Worm (Caenorhabditis elegans): ENCODE measurements around the gene sysm-1.
A peak's percentile ranks its signal among the peaks of the same experiment; 100 is the strongest.

sysm-1 gene

DNA sequence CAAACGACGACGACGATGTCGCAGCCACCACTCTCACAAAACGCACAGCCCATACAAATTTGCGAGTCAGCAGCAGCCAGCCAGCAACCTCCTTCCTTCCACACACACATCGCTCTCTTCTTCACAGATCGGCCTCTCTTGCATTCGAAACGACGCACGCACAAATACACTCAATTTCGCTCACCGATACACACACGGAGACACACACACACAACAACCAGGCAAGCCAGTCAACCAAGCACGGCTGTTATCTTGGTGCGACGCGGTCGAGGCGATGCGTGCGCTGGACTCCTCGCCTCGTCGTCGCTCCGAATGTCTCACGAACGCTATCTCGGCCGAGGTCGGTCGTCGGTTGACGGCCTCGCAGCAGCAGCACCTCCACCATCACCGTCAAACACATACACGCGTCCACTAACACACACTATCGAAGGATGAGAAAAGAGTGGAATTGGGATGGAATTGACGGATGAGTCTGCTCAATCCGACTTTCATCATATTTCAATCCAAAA is 22.6 kb downstream of the sysm-1 start (continued):
- no peak for TF ChIP-seq mab-5 (tag; optimal IDR thresholded peaks at IDR 0.05)
- peak; percentile 6 for TF ChIP-seq elt-1 (tag; optimal IDR thresholded peaks at IDR 0.05; ENCODE audit: borderline replicate concordance, insufficient read depth)

ce11 chrII:9059010-9059409 is 24.0 kb downstream of the sysm-1 start:
- TF ChIP-seq ceh-39 (tag; optimal IDR thresholded peaks at IDR 0.05) (no peak), flh-1 (GFP tag; optimal IDR thresholded peaks at IDR 0.05) (no peak), lin-32 (GFP tag; optimal IDR thresholded peaks at IDR 0.05) (peak; percentile 66), bed-3 (GFP tag; optimal IDR thresholded peaks at IDR 0.05) (no peak), ceh-83 (GFP tag; optimal IDR thresholded peaks at IDR 0.05) (no peak), drap-1 (GFP tag; optimal IDR thresholded peaks at IDR 0.05) (no peak), zip-8 (tag; optimal IDR thresholded peaks at IDR 0.05) (no peak), hlh-1 (tag; optimal IDR thresholded peaks at IDR 0.05) (no peak), unc-39 (tag; optimal IDR thresholded peaks at IDR 0.05) (no peak), ham-2 (GFP tag; optimal IDR thresholded peaks at IDR 0.05) (no peak), cnd-1 (tag; optimal IDR thresholded peaks at IDR 0.05) (peak; percentile 76), mls-2 (tag; optimal IDR thresholded peaks at IDR 0.05) (no peak), nhr-2 (tag; optimal IDR thresholded peaks at IDR 0.05) (no peak), sem-2 (GFP tag; optimal IDR thresholded peaks at IDR 0.05) (no peak), lsy-2 (tag; optimal IDR thresholded peaks at IDR 0.05) (no peak)

- peak; percentile 76 for TF ChIP-seq ceh-39 (tag; optimal IDR thresholded peaks at IDR 0.05)
- TF ChIP-seq nhr-28 (tag; optimal IDR thresholded peaks at IDR 0.05), result no peak
- no peak for TF ChIP-seq flh-1 (GFP tag; optimal IDR thresholded peaks at IDR 0.05)
- no peak for TF ChIP-seq ham-2 (GFP tag; optimal IDR thresholded peaks at IDR 0.05)
- no peak for TF ChIP-seq ceh-83 (GFP tag; optimal IDR thresholded peaks at IDR 0.05)
- TF ChIP-seq lin-13 (tag; optimal IDR thresholded peaks at IDR 0.05), result peak; percentile 70
- no peak for TF ChIP-seq unc-39 (tag; optimal IDR thresholded peaks at IDR 0.05)
- peak; percentile 20 for TF ChIP-seq sptf-1 (tag; optimal IDR thresholded peaks at IDR 0.05)
- no peak for TF ChIP-seq nhr-12 (tag; optimal IDR thresholded peaks at IDR 0.05)
- TF ChIP-seq mep-1 (tag; optimal IDR thresholded peaks at IDR 0.05), result peak; percentile 95
- TF ChIP-seq mls-2 (tag; optimal IDR thresholded peaks at IDR 0.05), result no peak
- TF ChIP-seq M03D4.4 (tag; optimal IDR thresholded peaks at IDR 0.05), result no peak
- TF ChIP-seq nhr-237 (tag; optimal IDR thresholded peaks at IDR 0.05), result peak; percentile 85
- no peak for TF ChIP-seq snpc-4 (tag; optimal IDR thresholded peaks at IDR 0.05)
- no peak for TF ChIP-seq ztf-11 (tag; optimal IDR thresholded peaks at IDR 0.05)
- no peak for TF ChIP-seq lin-32 (GFP tag; optimal IDR thresholded peaks at IDR 0.05)
- TF ChIP-seq elt-1 (tag; optimal IDR thresholded peaks at IDR 0.05; ENCODE audit: borderline replicate concordance, insufficient read depth), result no peak
- TF ChIP-seq ces-1 (GFP tag; optimal IDR thresholded peaks at IDR 0.05), result peak; percentile 61
- peak; percentile 79 for TF ChIP-seq unc-120 (tag; optimal IDR thresholded peaks at IDR 0.05; ENCODE audit: poor library complexity, severe bottlenecking)
- TF ChIP-seq ceh-43 (GFP tag; optimal IDR thresholded peaks at IDR 0.05), result peak; percentile 45
- no peak for TF ChIP-seq cnd-1 (tag; optimal IDR thresholded peaks at IDR 0.05)
- no peak for TF ChIP-seq nhr-2 (tag; optimal IDR thresholded peaks at IDR 0.05)
- TF ChIP-seq sem-2 (GFP tag; optimal IDR thresholded peaks at IDR 0.05), result no peak
- TF ChIP-seq lsy-2 (tag; optimal IDR thresholded peaks at IDR 0.05), result peak; percentile 74
- no peak for TF ChIP-seq bed-3 (GFP tag; optimal IDR thresholded peaks at IDR 0.05)
- no peak for TF ChIP-seq zip-8 (tag; optimal IDR thresholded peaks at IDR 0.05)
- TF ChIP-seq unc-62 (GFP tag; optimal IDR thresholded peaks at IDR 0.05), result peak; percentile 35
- no peak for TF ChIP-seq blmp-1 (tag; optimal IDR thresholded peaks at IDR 0.05)
- peak; percentile 68 for TF ChIP-seq pha-4 (tag; optimal IDR thresholded peaks at IDR 0.05)
- TF ChIP-seq tbx-8 (GFP tag; optimal IDR thresholded peaks at IDR 0.05), result no peak
- TF ChIP-seq drap-1 (GFP tag; optimal IDR thresholded peaks at IDR 0.05), result no peak
- no peak for TF ChIP-seq elt-3 (tag; optimal IDR thresholded peaks at IDR 0.05)
- TF ChIP-seq nhr-76 (tag; optimal IDR thresholded peaks at IDR 0.05), result no peak
- TF ChIP-seq hlh-1 (tag; optimal IDR thresholded peaks at IDR 0.05), result peak; percentile 52
- no peak for TF ChIP-seq mab-5 (tag; optimal IDR thresholded peaks at IDR 0.05)
These were observed 25.8 kb downstream of the sysm-1 start, which contains the start of gene rpl-32 for ce11 chrII:9057035-9057668. Gene rpl-32 (minus strand): TSS chrII:9057085.

Data from whole organism, mixed stage, embryonic.